Fruit fly (Drosophila melanogaster) whole organism, wandering third instar larva: ENCODE results near the gene Pvf3.

Source experiments
- rgr ChIP-seq: fragments of 200-800 bp; sonication (Bioruptor generic); optimal IDR thresholded peaks from 3 replicates; lab custom pipeline; 2016; ENCODE audit warnings: missing biosample characterization, mild to moderate bottlenecking, missing genetic modification characterization
- sv ChIP-seq: fragments of 200-800 bp; sonication (Bioruptor generic); optimal IDR thresholded peaks from 3 replicates; lab custom pipeline; 2016; ENCODE audit warnings: missing biosample characterization, missing genetic modification characterization

DNA sequence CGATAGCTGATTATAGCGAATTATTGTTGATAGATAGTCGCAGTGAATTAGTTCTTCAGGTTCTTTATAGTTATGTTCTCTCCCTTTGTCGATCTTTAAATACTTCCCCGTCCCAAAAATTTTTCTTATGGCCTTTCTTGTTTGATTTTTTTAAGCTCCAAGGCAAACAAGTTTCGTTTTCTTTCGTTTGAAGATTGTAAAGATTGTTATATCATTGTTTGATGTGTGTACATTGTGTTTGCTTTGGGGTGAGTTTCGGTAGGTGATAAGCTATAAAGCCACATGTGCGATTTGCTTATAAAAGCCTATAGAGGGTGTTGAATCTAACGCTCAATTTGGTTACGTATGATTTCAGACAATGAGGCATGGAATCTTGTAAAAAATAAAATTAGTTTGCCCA, 1.3 kb upstream of the Pvf3 start:
- TF ChIP-seq sv (GFP tag; lab: Kevin White, UChicago) (no peak), rgr (GFP tag; lab: Kevin White, UChicago) (no peak)
